Fruit fly (Drosophila melanogaster) whole organism, prepupa: ENCODE data around the gene NimB5.
A peak's percentile ranks its signal among the peaks of the same experiment; 100 is the strongest.

ENCODE experiments used
- CG10631 ChIP-seq: fragments of 200-800 bp; sonication (Bioruptor generic); optimal IDR thresholded peaks from 2 replicates; lab custom pipeline; 2016; ENCODE audit warnings: missing biosample characterization, missing genetic modification characterization
- CG11762 ChIP-seq: fragments of 200-800 bp; sonication (Bioruptor generic); optimal IDR thresholded peaks from 3 replicates; lab custom pipeline; 2016; ENCODE audit warnings: missing biosample characterization, missing genetic modification characterization; ENCODE audit not compliant: insufficient read depth
- CG3032 ChIP-seq: fragments of 200-800 bp; optimal IDR thresholded peaks from 2 replicates; lab custom pipeline; 2019; ENCODE audit warnings: missing biosample characterization, mild to moderate bottlenecking, missing genetic modification characterization, moderate library complexity
- CG8632 ChIP-seq: fragments of 200-800 bp; sonication (Bioruptor generic); optimal IDR thresholded peaks from 3 replicates; lab custom pipeline; 2016; ENCODE audit warnings: missing biosample characterization, missing genetic modification characterization
- Eip78C ChIP-seq: fragments of 200-800 bp; sonication (Bioruptor generic); peaks from one replicate; lab custom pipeline; 2016; ENCODE audit warnings: missing biosample characterization, missing genetic modification characterization
- Lpt ChIP-seq: fragments of 200-800 bp; sonication (Bioruptor generic); optimal IDR thresholded peaks from 3 replicates; lab custom pipeline; 2016; ENCODE audit warnings: missing biosample characterization, missing genetic modification characterization
- Sox14 ChIP-seq: fragments of 200-800 bp; sonication (Bioruptor generic); optimal IDR thresholded peaks from 3 replicates; lab custom pipeline; 2016; ENCODE audit warnings: missing biosample characterization, missing genetic modification characterization
- fkh ChIP-seq: fragments of 200-800 bp; sonication (Bioruptor generic); optimal IDR thresholded peaks from 3 replicates; lab custom pipeline; 2017; ENCODE audit warnings: missing biosample characterization, mild to moderate bottlenecking, missing genetic modification characterization, moderate library complexity
- lz ChIP-seq: fragments of 200-800 bp; sonication (Bioruptor generic); optimal IDR thresholded peaks from 3 replicates; lab custom pipeline; 2016; ENCODE audit warnings: missing biosample characterization, missing genetic modification characterization
- vri ChIP-seq: fragments of 200-800 bp; sonication (Bioruptor generic); optimal IDR thresholded peaks from 3 replicates; lab custom pipeline; 2016; ENCODE audit warnings: missing biosample characterization, mild to moderate bottlenecking, missing genetic modification characterization

dm6 chr2L:13934542-13935065 is 35.4 kb upstream of the NimB5 start, which contains the start of gene Vajk2:
- TF ChIP-seq Lpt (no peak), vri (GFP tag; lab: Kevin White, UChicago) (no peak), CG8632 (GFP tag; lab: Kevin White, UChicago) (no peak), CG10631 (GFP tag; lab: Kevin White, UChicago) (no peak), Eip78C (GFP tag; lab: Kevin White, UChicago) (peak; percentile 42), Sox14 (GFP tag; lab: Kevin White, UChicago) (no peak), CG11762 (GFP tag; lab: Kevin White, UChicago) (no peak), fkh (no peak), lz (no peak), CG3032 (tag; lab: Kevin White, UChicago) (no peak)
